Worm (Caenorhabditis elegans) whole organism, young adult: ENCODE measurements around the gene C23H3.5.
A peak's percentile ranks its signal among the peaks of the same experiment; 100 is the strongest.

Experiments
- attf-3 ChIP-seq: fragments of 200-800 bp; sonication (Bioruptor generic); conservative IDR thresholded peaks from 2 replicates; pipeline ENCODE4 v1.3.6; 2022; ENCODE audit warnings: missing genetic modification reagents, missing genetic modification characterization, missing compliant biosample characterization
- attf-5 ChIP-seq: fragments of 200-800 bp; sonication (Bioruptor generic); optimal IDR thresholded peaks from 2 replicates; lab custom pipeline; 2018; ENCODE audit warnings: mild to moderate bottlenecking, missing genetic modification characterization, missing compliant biosample characterization
- dpff-1 ChIP-seq: sonication (generic microtip); optimal IDR thresholded peaks from 2 replicates; lab custom pipeline; 2017; ENCODE audit warnings: mild to moderate bottlenecking, missing genetic modification characterization, missing compliant biosample characterization
- lin-40 ChIP-seq: sonication (generic microtip); optimal IDR thresholded peaks from 2 replicates; lab custom pipeline; 2016; ENCODE audit warnings: missing genetic modification characterization, mild to moderate bottlenecking, missing compliant biosample characterization, missing genotype, missing genetic modification reagents
- mcd-1 ChIP-seq: fragments of 200-800 bp; sonication (Bioruptor generic); IDR thresholded peaks from 2 replicates; pipeline ENCODE4 v1.3.6; 2022; ENCODE audit warnings: missing genetic modification reagents, missing genetic modification characterization, missing compliant biosample characterization
- nhr-90 ChIP-seq: sonication (generic microtip); optimal IDR thresholded peaks from 2 replicates; lab custom pipeline; 2016; ENCODE audit warnings: missing genotype, mild to moderate bottlenecking, missing genetic modification characterization, missing compliant biosample characterization
- repo-1 ChIP-seq: sonication (generic microtip); optimal IDR thresholded peaks from 2 replicates; lab custom pipeline; 2017; ENCODE audit warnings: mild to moderate bottlenecking, missing genetic modification characterization, missing compliant biosample characterization
- sptf-2 ChIP-seq: fragments of 200-800 bp; sonication (Bioruptor generic); optimal IDR thresholded peaks from 2 replicates; lab custom pipeline; 2018; ENCODE audit warnings: mild to moderate bottlenecking, missing genetic modification characterization, missing compliant biosample characterization

C23H3.5 gene

DNA sequence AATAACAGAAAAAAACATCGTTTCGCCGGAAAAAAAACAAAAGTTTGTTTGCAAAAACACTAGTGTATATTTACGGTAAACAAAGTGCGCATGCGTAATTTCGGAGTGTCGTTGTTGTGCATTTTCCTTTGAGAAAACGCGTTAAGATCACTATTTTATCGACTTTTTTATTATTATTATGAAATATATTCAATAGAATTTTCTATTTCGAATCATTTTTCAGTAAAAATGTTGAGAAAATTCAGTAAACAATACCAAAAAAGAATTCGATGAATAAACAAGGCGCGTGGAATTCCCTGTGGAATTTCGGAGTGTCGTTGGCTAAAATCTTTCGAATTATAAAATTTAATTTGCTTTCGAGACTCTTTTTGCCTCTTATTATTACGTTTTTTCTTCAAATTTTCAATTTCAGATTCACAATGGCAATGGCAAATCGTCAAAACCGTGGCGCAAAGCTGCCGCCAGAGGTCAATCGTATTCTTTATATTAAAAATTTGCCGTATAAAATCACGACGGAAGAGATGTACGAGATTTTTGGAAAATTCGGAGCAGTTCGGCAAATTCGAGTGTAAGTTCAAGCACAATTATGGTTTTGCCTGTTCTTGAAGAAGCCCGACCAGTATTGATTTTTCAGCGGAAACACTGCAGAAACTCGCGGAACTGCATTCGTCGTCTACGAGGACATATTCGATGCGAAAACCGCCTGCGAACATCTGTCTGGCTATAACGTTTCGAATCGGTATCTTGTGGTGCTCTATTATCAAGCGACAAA, 50.8 kb downstream of the C23H3.5 start, which contains the start of the genes luc-7L3 and sftb-6:
Gene luc-7L3 (minus strand): TSS at position 36 of the 772 bp plus-strand sequence.
Gene sftb-6 (plus strand): TSS at position 413 of the 772 bp plus-strand sequence.
- TF ChIP-seq repo-1 (no peak), nhr-90 (tag; lab: Kevin White, UChicago) (no peak), attf-3 (peak; percentile 98), sptf-2 (GFP tag; lab: Kevin White, UChicago) (no peak), lin-40 (peak; percentile 58), dpff-1 (tag; lab: Kevin White, UChicago) (no peak), attf-5 (peak; percentile 25)
- TF ChIP-seq, all 124 proteins: peak for 3

DNA sequence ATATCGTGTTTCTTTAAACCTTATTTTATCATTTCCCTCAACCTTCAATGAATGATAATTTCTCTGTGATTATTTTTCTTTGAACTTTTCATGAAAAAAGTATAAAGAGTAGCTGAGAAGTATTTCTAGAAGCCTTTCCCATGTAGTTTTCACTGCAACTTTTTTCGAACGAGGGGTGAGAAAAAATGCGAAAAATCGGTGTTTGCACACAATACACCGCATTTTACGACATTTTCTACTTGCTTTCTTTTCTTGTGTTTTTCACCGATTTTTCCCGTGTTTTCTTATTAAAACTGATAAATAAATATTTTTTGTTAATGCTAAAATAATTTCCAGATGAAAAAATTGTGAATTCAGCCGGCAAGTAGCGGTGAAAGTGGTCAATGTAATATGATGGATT, 51.5 kb downstream of the C23H3.5 start, which contains the start of gene C50D2.10:
Gene C50D2.10 (plus strand): TSS at position 245 of the 400 bp plus-strand sequence.
- TF ChIP-seq attf-3 (peak; percentile 70), mcd-1 (GFP tag; lab: Robert Waterston, UW) (peak; percentile 25; the same call in 1 of the 2 replicates)
